Worm (Caenorhabditis elegans) whole organism, early embryonic: ENCODE measurements around the gene srx-18.

Source experiments
- B0310.2 ChIP-seq: sonication (generic microtip); optimal IDR thresholded peaks from 2 replicates; lab custom pipeline; 2016; ENCODE audit warnings: mild to moderate bottlenecking, missing genetic modification characterization, missing compliant biosample characterization
- F13C5.2 ChIP-seq: sonication (generic microtip); optimal IDR thresholded peaks from 2 replicates; lab custom pipeline; 2017; ENCODE audit warnings: mild to moderate bottlenecking, missing genetic modification characterization, inconsistent platforms, missing compliant biosample characterization
- ama-1 ChIP-seq: fragments of 150-350 bp; optimal IDR thresholded peaks from 2 replicates; lab custom pipeline; 2014
- ceh-13 ChIP-seq: fragments of 200-800 bp; sonication (Bioruptor generic); optimal IDR thresholded peaks from 2 replicates; lab custom pipeline; 2018; ENCODE audit warnings: mild to moderate bottlenecking, missing genetic modification characterization, missing compliant biosample characterization
- ceh-36 ChIP-seq: sonication (generic microtip); optimal IDR thresholded peaks from 2 replicates; lab custom pipeline; 2016; ENCODE audit warnings: missing genetic modification characterization, inconsistent platforms, missing compliant biosample characterization
- ets-7 ChIP-seq: sonication (generic microtip); optimal IDR thresholded peaks from 2 replicates; lab custom pipeline; 2016; ENCODE audit warnings: missing genotype, missing genetic modification characterization, missing compliant biosample characterization
- flt-1 ChIP-seq: fragments of 200-800 bp; sonication (Bioruptor generic); IDR thresholded peaks from 2 replicates; pipeline ENCODE4 v1.3.6; 2022; ENCODE audit warnings: missing genetic modification characterization, missing compliant biosample characterization
- hmbx-1 ChIP-seq: sonication (generic microtip); optimal IDR thresholded peaks from 2 replicates; lab custom pipeline; 2016; ENCODE audit warnings: mild to moderate bottlenecking, missing genetic modification characterization, missing compliant biosample characterization
- hmg-4 ChIP-seq: fragments of 200-800 bp; sonication (Bioruptor generic); optimal IDR thresholded peaks from 2 replicates; lab custom pipeline; 2018; ENCODE audit warnings: mild to moderate bottlenecking, missing genetic modification characterization, missing compliant biosample characterization
- hnd-1 ChIP-seq: sonication (generic microtip); optimal IDR thresholded peaks from 2 replicates; lab custom pipeline; 2016; ENCODE audit warnings: missing genetic modification characterization, missing compliant biosample characterization
- pes-1 ChIP-seq: fragments of 200-800 bp; sonication (Bioruptor generic); IDR thresholded peaks from 2 replicates; pipeline ENCODE4 v1.3.6; 2022; ENCODE audit warnings: missing genetic modification reagents, missing genetic modification characterization, missing compliant biosample characterization
- sea-1 ChIP-seq: fragments of 200-800 bp; sonication (Bioruptor generic); conservative IDR thresholded peaks from 2 replicates; pipeline ENCODE4 v1.3.6; 2022; ENCODE audit warnings: missing genetic modification characterization, missing compliant biosample characterization
- tbx-11 ChIP-seq: fragments of 200-800 bp; sonication (Bioruptor generic); IDR thresholded peaks from 2 replicates; pipeline ENCODE4 v1.3.6; 2022; ENCODE audit warnings: missing genetic modification characterization, missing compliant biosample characterization
- tra-4 ChIP-seq: sonication (generic microtip); optimal IDR thresholded peaks from 2 replicates; lab custom pipeline; 2017; ENCODE audit warnings: missing genetic modification characterization, missing compliant biosample characterization

- TF ChIP-seq B0310.2 (no peak), ama-1 (lab: Kevin White, UChicago) (no peak), hmbx-1 (tag; lab: Kevin White, UChicago) (no peak), hnd-1 (tag; lab: Kevin White, UChicago) (no peak), tbx-11 (GFP tag; lab: Robert Waterston, UW) (no peak), ets-7 (tag; lab: Kevin White, UChicago) (no peak), tra-4 (tag; lab: Kevin White, UChicago) (no peak), ceh-13 (GFP tag; lab: Kevin White, UChicago) (no peak), hmg-4 (GFP tag; lab: Kevin White, UChicago) (no peak), pes-1 (GFP tag; lab: Robert Waterston, UW) (no peak), F13C5.2 (tag; lab: Kevin White, UChicago) (no peak), sea-1 (GFP tag; lab: Robert Waterston, UW) (no peak), flt-1 (GFP tag; lab: Robert Waterston, UW) (no peak), ceh-36 (no peak)
Observed at ce11 chrV:17767249-17767648, 31.4 kb downstream of the srx-18 start, which contains the start of gene srh-284.
